Fruit fly (Drosophila melanogaster) whole organism, embryonic: ENCODE data around the gene Hr4.

Experiments
- Bdp1 ChIP-seq: fragments of 200-800 bp; sonication (Bioruptor generic); optimal IDR thresholded peaks from 3 replicates; lab custom pipeline; 2016; ENCODE audit warnings: missing biosample characterization, missing genetic modification characterization
- CG10321 ChIP-seq: fragments of 200-800 bp; sonication (Bioruptor generic); IDR thresholded peaks from 2 replicates; pipeline ENCODE4 v1.3.6; 2022; ENCODE audit warnings: missing biosample characterization, missing genetic modification characterization
- CG10431 ChIP-seq: fragments of 200-800 bp; sonication (Bioruptor generic); optimal IDR thresholded peaks from 3 replicates; lab custom pipeline; 2018; ENCODE audit warnings: missing biosample characterization, mild to moderate bottlenecking, missing genetic modification characterization
- CG12391 ChIP-seq: fragments of 200-800 bp; sonication (Bioruptor generic); optimal IDR thresholded peaks from 3 replicates; lab custom pipeline; 2018; ENCODE audit warnings: missing biosample characterization, mild to moderate bottlenecking, missing genetic modification characterization, moderate library complexity
- CG12769 ChIP-seq: fragments of 200-800 bp; sonication (Bioruptor generic); optimal IDR thresholded peaks from 2 replicates; lab custom pipeline; 2019; ENCODE audit warnings: missing biosample characterization, mild to moderate bottlenecking, missing genetic modification characterization, moderate library complexity
- CG1602 ChIP-seq: fragments of 200-800 bp; sonication (Bioruptor generic); optimal IDR thresholded peaks from 3 replicates; lab custom pipeline; 2016; ENCODE audit warnings: missing biosample characterization, missing genetic modification characterization
- CG16779 ChIP-seq: fragments of 200-800 bp; sonication (Bioruptor generic); IDR thresholded peaks from 2 replicates; pipeline ENCODE4 v1.3.6; 2022; ENCODE audit warnings: missing biosample characterization, missing genetic modification characterization
- CG17361 ChIP-seq: fragments of 200-800 bp; sonication (Bioruptor generic); IDR thresholded peaks from 3 replicates; pipeline ENCODE4 v1.3.6; 2022; ENCODE audit warnings: missing biosample characterization, missing genetic modification characterization
- CG17568 ChIP-seq: fragments of 200-800 bp; sonication (Bioruptor generic); optimal IDR thresholded peaks from 2 replicates; lab custom pipeline; 2018; ENCODE audit warnings: missing biosample characterization, mild to moderate bottlenecking, missing genetic modification characterization, moderate library complexity
- CG2202 ChIP-seq: fragments of 200-800 bp; sonication (Bioruptor generic); optimal IDR thresholded peaks from 2 replicates; lab custom pipeline; 2018; ENCODE audit warnings: missing biosample characterization, mild to moderate bottlenecking, missing genetic modification characterization
- CG30020 ChIP-seq: fragments of 200-800 bp; optimal IDR thresholded peaks from 2 replicates; lab custom pipeline; 2019; ENCODE audit warnings: missing biosample characterization, mild to moderate bottlenecking, missing genetic modification characterization, moderate library complexity
- CG33557 ChIP-seq: fragments of 200-800 bp; sonication (Bioruptor generic); optimal IDR thresholded peaks from 2 replicates; lab custom pipeline; 2019; ENCODE audit warnings: missing biosample characterization, mild to moderate bottlenecking, missing genetic modification characterization, moderate library complexity
- CG4707 ChIP-seq: fragments of 200-800 bp; sonication (Bioruptor generic); optimal IDR thresholded peaks from 2 replicates; lab custom pipeline; 2018; ENCODE audit warnings: missing biosample characterization, mild to moderate bottlenecking, missing genetic modification characterization, moderate library complexity
- CG6689 ChIP-seq: fragments of 200-800 bp; sonication (Bioruptor generic); IDR thresholded peaks from 2 replicates; pipeline ENCODE4 v1.3.6; 2022; ENCODE audit warnings: missing biosample characterization, missing genetic modification characterization
- CG6791 ChIP-seq: fragments of 200-800 bp; sonication (Bioruptor generic); IDR thresholded peaks from 3 replicates; pipeline ENCODE4 v1.3.6; 2022; ENCODE audit warnings: missing biosample characterization, missing genetic modification characterization; ENCODE audit not compliant: partially characterized antibody
- CG7745 ChIP-seq: fragments of 200-800 bp; sonication (Bioruptor generic); optimal IDR thresholded peaks from 2 replicates; lab custom pipeline; 2018; ENCODE audit warnings: missing biosample characterization, mild to moderate bottlenecking, missing genetic modification characterization, moderate library complexity
- CG8388 ChIP-seq: fragments of 200-800 bp; sonication (Bioruptor generic); optimal IDR thresholded peaks from 2 replicates; lab custom pipeline; 2019; ENCODE audit warnings: missing biosample characterization, mild to moderate bottlenecking, missing genetic modification characterization, moderate library complexity
- CG9215 ChIP-seq: fragments of 200-800 bp; sonication (Bioruptor generic); IDR thresholded peaks from 2 replicates; pipeline ENCODE4 v1.3.6; 2022; ENCODE audit warnings: missing biosample characterization, missing genetic modification characterization
- Dad ChIP-seq: fragments of 200-800 bp; sonication (Bioruptor generic); optimal IDR thresholded peaks from 3 replicates; lab custom pipeline; 2016; ENCODE audit warnings: missing biosample characterization, missing genetic modification characterization
- Dek ChIP-seq: fragments of 200-800 bp; sonication (Bioruptor generic); optimal IDR thresholded peaks from 3 replicates; lab custom pipeline; 2019; ENCODE audit warnings: missing biosample characterization, mild to moderate bottlenecking, missing genetic modification characterization, moderate library complexity
- Dref ChIP-seq: fragments of 200-800 bp; sonication (Bioruptor generic); IDR thresholded peaks from 2 replicates; pipeline ENCODE4 v1.3.6; 2022; ENCODE audit warnings: missing biosample characterization, missing genetic modification characterization
- H2.0 ChIP-seq: fragments of 200-800 bp; sonication (Bioruptor generic); IDR thresholded peaks from 2 replicates; pipeline ENCODE4 v1.3.6; 2022; ENCODE audit warnings: missing biosample characterization, missing genetic modification characterization
- HLH3B ChIP-seq: fragments of 200-800 bp; sonication (Bioruptor generic); IDR thresholded peaks from 2 replicates; pipeline ENCODE4 v1.3.6; 2022; ENCODE audit warnings: missing biosample characterization, missing genetic modification characterization
- Side ChIP-seq: fragments of 200-800 bp; sonication (Bioruptor generic); optimal IDR thresholded peaks from 2 replicates; lab custom pipeline; 2016; ENCODE audit warnings: missing biosample characterization, missing genetic modification characterization
- Sox100B ChIP-seq: fragments of 200-800 bp; sonication (Bioruptor generic); optimal IDR thresholded peaks from 3 replicates; lab custom pipeline; 2018; ENCODE audit warnings: missing biosample characterization, mild to moderate bottlenecking, missing genetic modification characterization
- Spps ChIP-seq: fragments of 200-800 bp; sonication (Bioruptor generic); optimal IDR thresholded peaks from 2 replicates; lab custom pipeline; 2018; ENCODE audit warnings: missing biosample characterization, mild to moderate bottlenecking, missing genetic modification characterization
- Sry-δ ChIP-seq: fragments of 200-800 bp; sonication (Bioruptor generic); optimal IDR thresholded peaks from 2 replicates; lab custom pipeline; 2016; ENCODE audit warnings: missing biosample characterization, missing genetic modification characterization
- Xrp1 ChIP-seq: fragments of 200-800 bp; sonication (Bioruptor generic); IDR thresholded peaks from 2 replicates; pipeline ENCODE4 v1.3.6; 2022; ENCODE audit warnings: missing biosample characterization, missing genetic modification characterization
- btn ChIP-seq: fragments of 200-800 bp; sonication (Bioruptor generic); optimal IDR thresholded peaks from 2 replicates; lab custom pipeline; 2016; ENCODE audit warnings: missing biosample characterization, missing genetic modification characterization
- croc ChIP-seq: fragments of 200-800 bp; sonication (Bioruptor generic); conservative IDR thresholded peaks from 3 replicates; pipeline ENCODE4 v1.3.6; 2022; ENCODE audit warnings: missing biosample characterization, missing genetic modification characterization
- dimm ChIP-seq: fragments of 200-800 bp; sonication (Bioruptor generic); IDR thresholded peaks from 2 replicates; pipeline ENCODE4 v1.3.6; 2022; ENCODE audit warnings: missing biosample characterization, missing genetic modification characterization
- dmrt99B ChIP-seq: fragments of 200-800 bp; sonication (Bioruptor generic); optimal IDR thresholded peaks from 2 replicates; lab custom pipeline; 2018; ENCODE audit warnings: missing biosample characterization, mild to moderate bottlenecking, missing genetic modification characterization, moderate library complexity
- fd102C ChIP-seq: fragments of 200-800 bp; sonication (Bioruptor generic); optimal IDR thresholded peaks from 2 replicates; lab custom pipeline; 2018; ENCODE audit warnings: missing biosample characterization, mild to moderate bottlenecking, missing genetic modification characterization, moderate library complexity
- gcm ChIP-seq: fragments of 200-800 bp; sonication (Bioruptor generic); optimal IDR thresholded peaks from 2 replicates; lab custom pipeline; 2019; ENCODE audit warnings: missing biosample characterization, mild to moderate bottlenecking, missing genetic modification characterization, moderate library complexity
- gcm2 ChIP-seq: fragments of 200-800 bp; sonication (Bioruptor generic); optimal IDR thresholded peaks from 2 replicates; lab custom pipeline; 2016; ENCODE audit warnings: missing biosample characterization, missing genetic modification characterization
- gro ChIP-seq: fragments of 200-800 bp; sonication (Bioruptor generic); optimal IDR thresholded peaks from 2 replicates; lab custom pipeline; 2016; ENCODE audit warnings: missing biosample characterization, missing genetic modification characterization
- gt ChIP-seq: fragments of 200-800 bp; sonication (Bioruptor generic); IDR thresholded peaks from 2 replicates; pipeline ENCODE4 v1.3.6; 2022; ENCODE audit warnings: missing biosample characterization, missing genetic modification characterization
- hbn ChIP-seq: fragments of 200-800 bp; sonication (Bioruptor generic); IDR thresholded peaks from 2 replicates; pipeline ENCODE4 v1.3.6; 2022; ENCODE audit warnings: missing biosample characterization, missing genetic modification characterization; ENCODE audit not compliant: partially characterized antibody
- jigr1 ChIP-seq: fragments of 200-800 bp; sonication (Bioruptor generic); IDR thresholded peaks from 3 replicates; pipeline ENCODE4 v1.3.6; 2022; ENCODE audit warnings: missing biosample characterization, missing genetic modification characterization
- nerfin-1 ChIP-seq: fragments of 200-800 bp; sonication (Bioruptor generic); optimal IDR thresholded peaks from 3 replicates; lab custom pipeline; 2019; ENCODE audit warnings: missing biosample characterization, mild to moderate bottlenecking, missing genetic modification characterization, moderate library complexity
- pita ChIP-seq: fragments of 200-800 bp; sonication (Bioruptor generic); optimal IDR thresholded peaks from 2 replicates; lab custom pipeline; 2017; ENCODE audit warnings: missing biosample characterization, mild to moderate bottlenecking, missing genetic modification characterization
- sc ChIP-seq, 3 experiments: fragments of >200 bp in 2 of 3; fragments of 200-800 bp in 1 of 3; sonication (Bioruptor generic) in 1 of 3; optimal IDR thresholded peaks; 2 replicates in 2 of 3; 3 replicates in 1 of 3; lab custom pipeline; 2017; ENCODE audit warnings: mild to moderate bottlenecking in 1 of 3, missing biosample characterization in 1 of 3, missing genetic modification characterization in 1 of 3, missing genetic modification reagents in 1 of 3
- schlank ChIP-seq: fragments of 200-800 bp; sonication (Bioruptor generic); optimal IDR thresholded peaks from 2 replicates; lab custom pipeline; 2018; ENCODE audit warnings: missing biosample characterization, mild to moderate bottlenecking, missing genetic modification characterization
- sens ChIP-seq: fragments of 200-800 bp; sonication (Bioruptor generic); peaks from one replicate; lab custom pipeline; 2016; ENCODE audit warnings: missing biosample characterization, missing genetic modification characterization
- sens-2 ChIP-seq: fragments of 200-800 bp; sonication (Bioruptor generic); IDR thresholded peaks from 2 replicates; pipeline ENCODE4 v1.3.6; 2022; ENCODE audit warnings: missing biosample characterization, missing genetic modification characterization
- seq ChIP-seq: fragments of 200-800 bp; sonication (Bioruptor generic); IDR thresholded peaks from 2 replicates; pipeline ENCODE4 v1.3.6; 2022; ENCODE audit warnings: missing biosample characterization, missing genetic modification characterization
- shn ChIP-seq: fragments of 200-800 bp; sonication (Bioruptor generic); optimal IDR thresholded peaks from 3 replicates; lab custom pipeline; 2016; ENCODE audit warnings: missing biosample characterization, missing genetic modification characterization
- slou ChIP-seq: fragments of 200-800 bp; sonication (Bioruptor generic); optimal IDR thresholded peaks from 3 replicates; lab custom pipeline; 2016; ENCODE audit warnings: missing biosample characterization, missing genetic modification characterization
- stwl ChIP-seq: fragments of 200-800 bp; sonication (Bioruptor generic); optimal IDR thresholded peaks from 3 replicates; lab custom pipeline; 2018; ENCODE audit warnings: missing biosample characterization, mild to moderate bottlenecking, missing genetic modification characterization, moderate library complexity
- ttk ChIP-seq: fragments of 200-800 bp; sonication (Bioruptor generic); IDR thresholded peaks from 2 replicates; pipeline ENCODE4 v2.1.2; 2022; ENCODE audit warnings: missing biosample characterization, missing genetic modification characterization
- vfl ChIP-seq: fragments of 200-800 bp; sonication (Bioruptor generic); optimal IDR thresholded peaks from 2 replicates; lab custom pipeline; 2016; ENCODE audit warnings: missing biosample characterization, missing genetic modification characterization

Gene Hr4

dm6 chrX:1940020-1940419, 1.7 kb upstream of the Hr4 start, which contains the start of the genes CG3857 and CG3587 (continued):
- TF ChIP-seq CG4707 (GFP tag; lab: Kevin White, UChicago): peak; percentile 1
- TF ChIP-seq Sry-δ (GFP tag; lab: Kevin White, UChicago): peak; percentile 61
- peak; percentile 58 for TF ChIP-seq Dad (GFP tag; lab: Kevin White, UChicago)
- peak; percentile 91 for TF ChIP-seq shn (GFP tag; lab: Kevin White, UChicago)
- peak; percentile 35 for TF ChIP-seq fd102C (GFP tag; lab: Kevin White, UChicago)
- TF ChIP-seq CG1602: peak; percentile 75
- peak; percentile 79 for TF ChIP-seq CG17361
- peak; percentile 29 for TF ChIP-seq schlank (tag; lab: Kevin White, UChicago)
- TF ChIP-seq gt: no peak
- peak; percentile 81 for TF ChIP-seq gro (GFP tag; lab: Kevin White, UChicago)
- TF ChIP-seq Bdp1 (GFP tag; lab: Kevin White, UChicago): peak; percentile 71
- TF ChIP-seq CG12391 (tag; lab: Kevin White, UChicago): peak; percentile 83
- TF ChIP-seq slou (GFP tag; lab: Kevin White, UChicago): peak; percentile 57
- TF ChIP-seq Sox100B (GFP tag; lab: Kevin White, UChicago): peak; percentile 61
- peak; percentile 70 for TF ChIP-seq Dek (tag; lab: Kevin White, UChicago)
- no peak for TF ChIP-seq pita (GFP tag; lab: Kevin White, UChicago)
- peak; percentile 95 for TF ChIP-seq sens (GFP tag; lab: Kevin White, UChicago)
- TF ChIP-seq vfl (GFP tag; lab: Kevin White, UChicago): peak; percentile 79
- no peak for TF ChIP-seq Spps (tag; lab: Kevin White, UChicago)
- TF ChIP-seq CG7745 (tag; lab: Kevin White, UChicago): no peak
- TF ChIP-seq Xrp1 (GFP tag; lab: Robert Waterston, UW): peak; percentile 77
- TF ChIP-seq CG33557: peak; percentile 54
- peak; percentile 58 for TF ChIP-seq CG8388 (GFP tag; lab: Kevin White, UChicago)
- peak; percentile 61 for TF ChIP-seq Side
- peak; percentile 93 for TF ChIP-seq stwl (tag; lab: Kevin White, UChicago)
- TF ChIP-seq nerfin-1 (tag; lab: Kevin White, UChicago): peak; percentile 52
- no peak for TF ChIP-seq Dref (GFP tag; lab: Robert Waterston, UW)
- peak; percentile 35; the same call in 1 of the 2 replicates for TF ChIP-seq HLH3B (GFP tag; lab: Robert Waterston, UW)
- peak; percentile 77 for TF ChIP-seq CG9215 (GFP tag; lab: Robert Waterston, UW)
- TF ChIP-seq CG6689 (GFP tag; lab: Robert Waterston, UW): peak; percentile 71
- no peak for TF ChIP-seq CG16779 (GFP tag; lab: Robert Waterston, UW)
- peak; percentile 87 for TF ChIP-seq CG12769 (tag; lab: Kevin White, UChicago)
- TF ChIP-seq CG17568: peak; percentile 46
- TF ChIP-seq btn (GFP tag; lab: Kevin White, UChicago): peak; percentile 23
- no peak for TF ChIP-seq sc (optimal IDR thresholded peaks at IDR 0.05; lab: Kevin White, UChicago)
- TF ChIP-seq sc (GFP tag; optimal IDR thresholded peaks at IDR 0.05; lab: Kevin White, UChicago): peak; percentile 29
- TF ChIP-seq dimm: no peak
- 0 out of 3 replicates have a peak, but pooled peaks have one; percentile 14 for TF ChIP-seq jigr1 (GFP tag; lab: Robert Waterston, UW)
- peak; percentile 59 for TF ChIP-seq gcm2 (GFP tag; lab: Kevin White, UChicago)
- TF ChIP-seq CG6791 (GFP tag; lab: Robert Waterston, UW): no peak
- TF ChIP-seq ttk (GFP tag; lab: Robert Waterston, UW): peak; percentile 57
- peak; percentile 45; the same call in 2 of the 3 replicates for TF ChIP-seq croc (GFP tag; lab: Robert Waterston, UW)
- no peak for TF ChIP-seq CG10321
- TF ChIP-seq dmrt99B (tag; lab: Kevin White, UChicago): peak; percentile 62
- TF ChIP-seq H2.0 (GFP tag; lab: Robert Waterston, UW): peak; percentile 56; the same call in 1 of the 2 replicates
- peak; percentile 27 for TF ChIP-seq gcm (GFP tag; lab: Kevin White, UChicago)
- TF ChIP-seq seq: 0 out of 2 replicates have a peak, but pooled peaks have one; percentile 21
- TF ChIP-seq CG30020: peak; percentile 43
- no peak for TF ChIP-seq hbn (GFP tag; lab: Robert Waterston, UW)
- TF ChIP-seq sens-2 (GFP tag; lab: Robert Waterston, UW): no peak
- TF ChIP-seq CG2202 (tag; lab: Kevin White, UChicago): peak; percentile 19
- no peak for TF ChIP-seq CG10431 (GFP tag; lab: Kevin White, UChicago)
